Worm (Caenorhabditis elegans): ENCODE results near the gene T06D4.1.

ce11 chrII:3402854-3403253 is 21.2 kb downstream of the T06D4.1 start, which contains the start of gene nep-10:
- no peak for TF ChIP-seq lsy-2 (tag; optimal IDR thresholded peaks at IDR 0.05)
- TF ChIP-seq nhr-237 (tag; optimal IDR thresholded peaks at IDR 0.05), result no peak
- no peak for TF ChIP-seq bed-3 (GFP tag; optimal IDR thresholded peaks at IDR 0.05)
- no peak for TF ChIP-seq ham-2 (GFP tag; optimal IDR thresholded peaks at IDR 0.05)
- TF ChIP-seq mep-1 (tag; optimal IDR thresholded peaks at IDR 0.05), result no peak
- TF ChIP-seq unc-62 (GFP tag; optimal IDR thresholded peaks at IDR 0.05), result no peak
- no peak for TF ChIP-seq mab-5 (tag; optimal IDR thresholded peaks at IDR 0.05)
- TF ChIP-seq nhr-12 (tag; optimal IDR thresholded peaks at IDR 0.05), result no peak
- no peak for TF ChIP-seq nhr-28 (tag; optimal IDR thresholded peaks at IDR 0.05)
